Worm (Caenorhabditis elegans) whole organism, L2 larva: ENCODE measurements around the gene unc-115.

Source experiments
- C34F6.9 ChIP-seq: fragments of 150-350 bp; optimal IDR thresholded peaks from 2 replicates; lab custom pipeline; 2014; ENCODE audit warnings: missing biosample characterization, missing genetic modification characterization
- F13H6.1 ChIP-seq: sonication (generic microtip); optimal IDR thresholded peaks from 2 replicates; lab custom pipeline; 2016; ENCODE audit warnings: missing genetic modification characterization, missing compliant biosample characterization
- R02D3.7 ChIP-seq: fragments of 150-350 bp; optimal IDR thresholded peaks from 2 replicates; lab custom pipeline; 2014; ENCODE audit warnings: missing biosample characterization, missing genetic modification characterization
- Y55F3AM.14 ChIP-seq: fragments of 200-800 bp; sonication (Bioruptor generic); optimal IDR thresholded peaks from 2 replicates; lab custom pipeline; 2018; ENCODE audit warnings: mild to moderate bottlenecking, missing genetic modification characterization, missing compliant biosample characterization
- ZK546.5 ChIP-seq: sonication (generic microtip); optimal IDR thresholded peaks from 2 replicates; lab custom pipeline; 2017; ENCODE audit warnings: missing biosample characterization, missing genetic modification characterization
- alr-1 ChIP-seq: fragments of 150-350 bp; optimal IDR thresholded peaks from 2 replicates; lab custom pipeline; 2014; ENCODE audit warnings: missing biosample characterization, missing genetic modification characterization
- aly-2 ChIP-seq: fragments of 150-350 bp; optimal IDR thresholded peaks from 2 replicates; lab custom pipeline; 2014; ENCODE audit warnings: missing biosample characterization, missing genetic modification characterization
- ama-1 ChIP-seq: fragments of 150-350 bp; optimal IDR thresholded peaks from 2 replicates; lab custom pipeline; 2018; ENCODE audit warnings: inconsistent platforms
- blmp-1 ChIP-seq: sonication (generic microtip); optimal IDR thresholded peaks from 2 replicates; lab custom pipeline; 2017; ENCODE audit warnings: missing genetic modification characterization, mild to moderate bottlenecking, missing compliant biosample characterization, antibody characterized with exemption, moderate library complexity; ENCODE audit not compliant: insufficient read depth
- ceh-16 ChIP-seq: fragments of 150-350 bp; optimal IDR thresholded peaks from 2 replicates; lab custom pipeline; 2014; ENCODE audit warnings: missing biosample characterization, missing genetic modification characterization
- ceh-82 ChIP-seq: fragments of 150-350 bp; optimal IDR thresholded peaks from 2 replicates; lab custom pipeline; 2014; ENCODE audit warnings: missing biosample characterization, missing genetic modification characterization
- crh-2 ChIP-seq: sonication (generic microtip); optimal IDR thresholded peaks from 2 replicates; lab custom pipeline; 2017; ENCODE audit warnings: missing biosample characterization, missing genetic modification characterization
- dmd-4 ChIP-seq: sonication (generic microtip); optimal IDR thresholded peaks from 2 replicates; lab custom pipeline; 2017; ENCODE audit warnings: missing biosample characterization, missing genetic modification characterization
- egl-27 ChIP-seq: sonication (generic microtip); optimal IDR thresholded peaks from 3 replicates; lab custom pipeline; 2017; ENCODE audit warnings: missing biosample characterization, missing genetic modification reagents, missing genetic modification characterization
- elt-1 ChIP-seq: fragments of 150-350 bp; optimal IDR thresholded peaks from 2 replicates; lab custom pipeline; 2014; ENCODE audit warnings: missing biosample characterization, missing genetic modification characterization
- elt-3 ChIP-seq: sonication (generic microtip); optimal IDR thresholded peaks from 2 replicates; lab custom pipeline; 2017; ENCODE audit warnings: missing biosample characterization, missing genetic modification characterization
- fos-1 ChIP-seq: fragments of 150-350 bp; optimal IDR thresholded peaks from 2 replicates; lab custom pipeline; 2014; ENCODE audit warnings: missing biosample characterization, missing genetic modification characterization
- gmeb-1 ChIP-seq: fragments of 150-350 bp; optimal IDR thresholded peaks from 2 replicates; lab custom pipeline; 2014; ENCODE audit warnings: missing biosample characterization, missing genetic modification characterization
- lin-11 ChIP-seq: fragments of 150-350 bp; sonication (generic microtip); optimal IDR thresholded peaks from 2 replicates; lab custom pipeline; 2014; ENCODE audit warnings: missing biosample characterization, missing genetic modification characterization, inconsistent platforms, mixed read lengths
- lin-13 ChIP-seq: fragments of 150-350 bp; optimal IDR thresholded peaks from 2 replicates; lab custom pipeline; 2014; ENCODE audit warnings: missing biosample characterization, missing genetic modification reagents, missing genetic modification characterization
- lin-39 ChIP-seq: fragments of 150-350 bp; optimal IDR thresholded peaks from 2 replicates; lab custom pipeline; 2014; ENCODE audit warnings: missing biosample characterization, missing genetic modification reagents, missing genetic modification characterization
- lsy-2 ChIP-seq, 2 experiments: fragments of 150-350 bp in 1 of 2; sonication (generic microtip) in 1 of 2; optimal IDR thresholded peaks; 2 replicates each; lab custom pipeline; 2014 to 2017; ENCODE audit warnings: missing biosample characterization in 2 of 2, missing genetic modification characterization in 2 of 2
- mab-5 ChIP-seq: fragments of 150-350 bp; optimal IDR thresholded peaks from 2 replicates; lab custom pipeline; 2014; ENCODE audit warnings: missing biosample characterization, missing genetic modification characterization
- mbf-1 ChIP-seq: sonication (generic microtip); optimal IDR thresholded peaks from 2 replicates; lab custom pipeline; 2017; ENCODE audit warnings: missing biosample characterization, missing genetic modification characterization
- mdl-1 ChIP-seq, 2 experiments: fragments of 150-350 bp in 1 of 2; sonication (generic microtip) in 1 of 2; optimal IDR thresholded peaks; 2 replicates each; lab custom pipeline; 2017; ENCODE audit warnings: missing biosample characterization in 2 of 2, missing genetic modification characterization in 2 of 2
- nhr-10 ChIP-seq: sonication (generic microtip); optimal IDR thresholded peaks from 2 replicates; lab custom pipeline; 2017; ENCODE audit warnings: missing biosample characterization, missing genetic modification characterization
- nhr-11 ChIP-seq: fragments of 150-350 bp; optimal IDR thresholded peaks from 2 replicates; lab custom pipeline; 2014; ENCODE audit warnings: missing biosample characterization, missing genetic modification characterization
- nhr-12 ChIP-seq: fragments of 150-350 bp; optimal IDR thresholded peaks from 2 replicates; lab custom pipeline; 2014; ENCODE audit warnings: missing biosample characterization, missing genetic modification characterization
- nhr-129 ChIP-seq: fragments of 150-350 bp; optimal IDR thresholded peaks from 2 replicates; lab custom pipeline; 2014; ENCODE audit warnings: missing biosample characterization, missing genetic modification characterization
- nhr-21 ChIP-seq: fragments of 150-350 bp; optimal IDR thresholded peaks from 2 replicates; lab custom pipeline; 2014; ENCODE audit warnings: missing biosample characterization, missing genetic modification characterization
- nhr-23 ChIP-seq: fragments of 150-350 bp; optimal IDR thresholded peaks from 2 replicates; lab custom pipeline; 2014; ENCODE audit warnings: missing biosample characterization, missing genetic modification reagents, missing genetic modification characterization
- nhr-237 ChIP-seq: fragments of 150-350 bp; optimal IDR thresholded peaks from 2 replicates; lab custom pipeline; 2014; ENCODE audit warnings: missing biosample characterization, missing genetic modification characterization
- nhr-25 ChIP-seq: fragments of 150-350 bp; sonication (generic microtip); optimal IDR thresholded peaks from 3 replicates; lab custom pipeline; 2014; ENCODE audit warnings: missing biosample characterization, missing genetic modification characterization
- nhr-6 ChIP-seq: fragments of 150-350 bp; optimal IDR thresholded peaks from 2 replicates; lab custom pipeline; 2014; ENCODE audit warnings: missing biosample characterization, missing genetic modification characterization
- nhr-77 ChIP-seq: fragments of 150-350 bp; optimal IDR thresholded peaks from 2 replicates; lab custom pipeline; 2014; ENCODE audit warnings: missing biosample characterization, missing genetic modification characterization
- peb-1 ChIP-seq: fragments of 150-350 bp; optimal IDR thresholded peaks from 2 replicates; lab custom pipeline; 2014; ENCODE audit warnings: missing biosample characterization, missing genetic modification characterization
- sem-4 ChIP-seq: fragments of 150-350 bp; optimal IDR thresholded peaks from 2 replicates; lab custom pipeline; 2014; ENCODE audit warnings: missing biosample characterization, missing genetic modification reagents, missing genetic modification characterization
- skn-1 ChIP-seq: sonication (generic microtip); optimal IDR thresholded peaks from 2 replicates; lab custom pipeline; 2017; ENCODE audit warnings: missing biosample characterization, missing genetic modification characterization
- sma-3 ChIP-seq: sonication (generic microtip); optimal IDR thresholded peaks from 2 replicates; lab custom pipeline; 2016; ENCODE audit warnings: missing genetic modification reagents, missing genetic modification characterization, missing compliant biosample characterization
- sma-9 ChIP-seq, 2 experiments: fragments of 150-350 bp in 1 of 2; sonication (generic microtip) in 1 of 2; optimal IDR thresholded peaks; 2 replicates each; lab custom pipeline; 2014 to 2016; ENCODE audit warnings: missing genetic modification characterization in 2 of 2, mild to moderate bottlenecking in 1 of 2, missing biosample characterization in 1 of 2, missing compliant biosample characterization in 1 of 2, missing genetic modification reagents in 1 of 2, moderate library complexity in 1 of 2
- snpc-4 ChIP-seq: fragments of 150-350 bp; optimal IDR thresholded peaks from 2 replicates; lab custom pipeline; 2014; ENCODE audit warnings: missing biosample characterization, missing genetic modification characterization
- unc-39 ChIP-seq: fragments of 150-350 bp; optimal IDR thresholded peaks from 2 replicates; lab custom pipeline; 2014; ENCODE audit warnings: missing biosample characterization, missing genetic modification characterization
- unc-55 ChIP-seq: fragments of 150-350 bp; sonication (generic microtip); optimal IDR thresholded peaks from 3 replicates; lab custom pipeline; 2014; ENCODE audit warnings: missing biosample characterization, missing genetic modification reagents, missing genetic modification characterization
- unc-62 ChIP-seq: fragments of 150-350 bp; optimal IDR thresholded peaks from 2 replicates; lab custom pipeline; 2014; ENCODE audit warnings: missing biosample characterization, missing genetic modification reagents, missing genetic modification characterization
- zag-1 ChIP-seq: fragments of 150-350 bp; optimal IDR thresholded peaks from 2 replicates; lab custom pipeline; 2014; ENCODE audit warnings: missing biosample characterization, missing genetic modification characterization
- ztf-1 ChIP-seq: fragments of 200-800 bp; sonication (Bioruptor generic); conservative IDR thresholded peaks from 2 replicates; pipeline ENCODE4 v1.3.6; 2022; ENCODE audit warnings: missing genetic modification characterization, missing compliant biosample characterization
- ztf-11 ChIP-seq: sonication (generic microtip); optimal IDR thresholded peaks from 2 replicates; lab custom pipeline; 2017; ENCODE audit warnings: missing biosample characterization, missing genetic modification characterization
- ztf-4 ChIP-seq: fragments of 150-350 bp; optimal IDR thresholded peaks from 2 replicates; lab custom pipeline; 2014; ENCODE audit warnings: missing biosample characterization, missing genetic modification characterization

Gene unc-115

DNA sequence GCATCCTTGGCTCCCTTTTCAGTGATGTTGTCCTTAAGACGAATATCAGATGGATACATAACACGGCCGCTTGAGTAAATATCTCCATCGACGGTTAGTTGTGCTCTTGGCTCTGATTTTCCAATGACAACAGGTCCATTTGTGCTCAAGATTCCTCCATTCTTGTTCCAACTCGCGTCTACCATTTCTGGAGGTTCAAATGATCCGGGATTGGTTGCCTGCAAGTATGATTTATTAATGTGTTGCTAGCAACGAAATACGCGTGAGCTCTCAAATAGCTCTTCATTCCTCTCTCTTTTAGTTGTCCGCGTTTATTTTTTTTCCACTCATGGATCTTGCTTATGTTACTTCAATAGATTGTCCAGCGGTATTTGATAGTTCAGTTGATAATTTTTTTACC, 37.0 kb downstream of the unc-115 start, which contains the start of gene arrd-28:
Gene arrd-28, plus strand, starts transcription at position 301 of the 400 bp plus-strand sequence.
- no peak for TF ChIP-seq nhr-6 (tag; lab: Kevin White, UChicago)
- no peak for TF ChIP-seq snpc-4 (tag; lab: Kevin White, UChicago)
- TF ChIP-seq lin-11 (tag; lab: Kevin White, UChicago): no peak
- no peak for TF ChIP-seq unc-55 (GFP tag; lab: Kevin White, UChicago)
- no peak for TF ChIP-seq gmeb-1 (tag; lab: Kevin White, UChicago)
- TF ChIP-seq ztf-4: no peak
- TF ChIP-seq ztf-1 (GFP tag; lab: Robert Waterston, UW): no peak
- no peak for TF ChIP-seq peb-1 (tag; lab: Kevin White, UChicago)
- no peak for TF ChIP-seq zag-1 (tag; lab: Kevin White, UChicago)
- TF ChIP-seq, all 48 proteins: peak for 0

- TF ChIP-seq unc-39 (tag; lab: Kevin White, UChicago) (no peak), lin-39 (tag; lab: Kevin White, UChicago) (no peak), snpc-4 (tag; lab: Kevin White, UChicago) (no peak), nhr-237 (no peak)
Measured at ce11 chrX:10184708-10185107, 38.0 kb downstream of the unc-115 start.

ce11 chrX:10188493-10188895, 41.8 kb downstream of the unc-115 start:
- no peak for TF ChIP-seq elt-1 (tag; lab: Kevin White, UChicago)
- no peak for TF ChIP-seq ama-1 (lab: Kevin White, UChicago)
- TF ChIP-seq lin-39 (tag; lab: Kevin White, UChicago): no peak
- no peak for TF ChIP-seq ZK546.5 (tag; lab: Kevin White, UChicago)
- TF ChIP-seq Y55F3AM.14 (GFP tag; lab: Kevin White, UChicago): peak; percentile 50
- no peak for TF ChIP-seq ztf-11 (tag; lab: Kevin White, UChicago)
- TF ChIP-seq R02D3.7 (tag; lab: Kevin White, UChicago): no peak
- TF ChIP-seq nhr-23 (tag; lab: Kevin White, UChicago): no peak
- TF ChIP-seq nhr-12 (tag; lab: Kevin White, UChicago): no peak
- TF ChIP-seq F13H6.1 (tag; lab: Kevin White, UChicago): peak; percentile 93
- TF ChIP-seq unc-39 (tag; lab: Kevin White, UChicago): no peak
- peak; percentile 64 for TF ChIP-seq lin-11 (tag; lab: Kevin White, UChicago)
- TF ChIP-seq elt-3 (tag; lab: Kevin White, UChicago): no peak
- TF ChIP-seq zag-1 (tag; lab: Kevin White, UChicago): peak; percentile 87
- TF ChIP-seq lin-13 (GFP tag; lab: Kevin White, UChicago): peak; percentile 59
- TF ChIP-seq ztf-4: peak; percentile 83
- no peak for TF ChIP-seq nhr-11
- TF ChIP-seq peb-1 (tag; lab: Kevin White, UChicago): no peak
- TF ChIP-seq crh-2 (tag; lab: Kevin White, UChicago): peak; percentile 83
- peak; percentile 75 for TF ChIP-seq ceh-16 (tag; lab: Kevin White, UChicago)
- no peak for TF ChIP-seq nhr-237
- no peak for TF ChIP-seq gmeb-1 (tag; lab: Kevin White, UChicago)
- peak; percentile 77 to 93 for TF ChIP-seq mdl-1 (tag; optimal IDR thresholded peaks at IDR 0.05; lab: Kevin White, UChicago)
- peak; percentile 95 for TF ChIP-seq nhr-129 (tag; lab: Kevin White, UChicago)
- peak; percentile 12 for TF ChIP-seq unc-62 (GFP tag; lab: Kevin White, UChicago)
- peak; percentile 81 for TF ChIP-seq fos-1
- TF ChIP-seq nhr-6 (tag; lab: Kevin White, UChicago): peak; percentile 50
- peak; percentile 92 for TF ChIP-seq C34F6.9 (tag; lab: Kevin White, UChicago)
- TF ChIP-seq blmp-1 (tag; lab: Kevin White, UChicago): no peak
- peak; percentile 25 to 73 for TF ChIP-seq lsy-2 (tag; optimal IDR thresholded peaks at IDR 0.05; lab: Kevin White, UChicago)
- TF ChIP-seq sma-3: peak; percentile 34
- TF ChIP-seq egl-27 (tag; lab: Kevin White, UChicago): peak; percentile 79
- TF ChIP-seq snpc-4 (tag; lab: Kevin White, UChicago): peak; percentile 50
- no peak for TF ChIP-seq dmd-4
- TF ChIP-seq skn-1: no peak
- TF ChIP-seq unc-55 (GFP tag; lab: Kevin White, UChicago): peak; percentile 85
- no peak for TF ChIP-seq mab-5 (tag; lab: Kevin White, UChicago)
- no peak for TF ChIP-seq nhr-77
- peak; percentile 11 for TF ChIP-seq nhr-25
- no peak for TF ChIP-seq mbf-1
- TF ChIP-seq sem-4 (tag; lab: Kevin White, UChicago): peak; percentile 69
- TF ChIP-seq sma-9 (GFP tag; optimal IDR thresholded peaks at IDR 0.05; lab: Kevin White, UChicago): peak; percentile 12
- no peak for TF ChIP-seq sma-9 (tag; optimal IDR thresholded peaks at IDR 0.05; lab: Kevin White, UChicago)
- TF ChIP-seq nhr-21 (tag; lab: Kevin White, UChicago): peak; percentile 74
- TF ChIP-seq nhr-10 (tag; lab: Kevin White, UChicago): no peak
- TF ChIP-seq ztf-1 (GFP tag; lab: Robert Waterston, UW): no peak
- TF ChIP-seq ceh-82 (tag; lab: Kevin White, UChicago): no peak
- no peak for TF ChIP-seq alr-1 (tag; lab: Kevin White, UChicago)
- TF ChIP-seq aly-2: no peak
- TF ChIP-seq, all 48 proteins: peak for 23
